Worm (Caenorhabditis elegans) whole organism, early embryonic: ENCODE measurements around the gene tars-1.

Source experiments
- ama-1 ChIP-seq: fragments of 150-350 bp; optimal IDR thresholded peaks from 2 replicates; lab custom pipeline; 2014
- ceh-13 ChIP-seq: fragments of 200-800 bp; sonication (Bioruptor generic); optimal IDR thresholded peaks from 2 replicates; lab custom pipeline; 2018; ENCODE audit warnings: mild to moderate bottlenecking, missing genetic modification characterization, missing compliant biosample characterization
- flt-1 ChIP-seq: fragments of 200-800 bp; sonication (Bioruptor generic); IDR thresholded peaks from 2 replicates; pipeline ENCODE4 v1.3.6; 2022; ENCODE audit warnings: missing genetic modification characterization, missing compliant biosample characterization
- scrt-1 ChIP-seq: fragments of 200-800 bp; sonication (Bioruptor generic); IDR thresholded peaks from 2 replicates; pipeline ENCODE4 v1.3.6; 2022; ENCODE audit warnings: missing genetic modification characterization, missing compliant biosample characterization
- tbx-37 ChIP-seq: fragments of 200-800 bp; sonication (Bioruptor generic); conservative IDR thresholded peaks from 2 replicates; pipeline ENCODE4 v1.3.6; 2022; ENCODE audit warnings: missing genetic modification reagents, missing genetic modification characterization, missing compliant biosample characterization

DNA sequence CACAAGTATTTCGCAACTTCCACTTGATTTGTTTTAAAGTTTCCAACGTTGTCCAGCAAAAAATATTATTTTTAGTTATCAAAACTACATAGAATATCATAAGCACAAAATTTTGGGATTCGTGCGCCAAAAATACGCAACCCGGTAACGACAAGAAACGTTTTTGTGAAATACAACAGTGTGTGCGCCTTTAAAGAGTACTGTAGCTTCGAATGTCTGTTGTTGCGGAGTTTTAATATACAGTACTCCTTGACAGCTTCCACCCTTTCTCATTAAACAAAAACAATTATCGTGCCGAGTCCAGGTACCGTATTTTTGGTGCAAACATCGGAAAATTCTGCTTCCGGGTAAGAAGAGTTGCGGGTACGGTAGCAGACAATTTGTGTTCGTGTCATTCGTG, 15.2 kb downstream of the tars-1 start:
- no peak for TF ChIP-seq ama-1
- no peak for TF ChIP-seq tbx-37 (GFP tag; lab: Robert Waterston, UW)
- no peak for TF ChIP-seq scrt-1 (GFP tag; lab: Robert Waterston, UW)
- no peak for TF ChIP-seq ceh-13 (GFP tag; lab: Kevin White, UChicago)
- no peak for TF ChIP-seq flt-1
